Worm (Caenorhabditis elegans): ENCODE results near the gene DH11.2.

DNA sequence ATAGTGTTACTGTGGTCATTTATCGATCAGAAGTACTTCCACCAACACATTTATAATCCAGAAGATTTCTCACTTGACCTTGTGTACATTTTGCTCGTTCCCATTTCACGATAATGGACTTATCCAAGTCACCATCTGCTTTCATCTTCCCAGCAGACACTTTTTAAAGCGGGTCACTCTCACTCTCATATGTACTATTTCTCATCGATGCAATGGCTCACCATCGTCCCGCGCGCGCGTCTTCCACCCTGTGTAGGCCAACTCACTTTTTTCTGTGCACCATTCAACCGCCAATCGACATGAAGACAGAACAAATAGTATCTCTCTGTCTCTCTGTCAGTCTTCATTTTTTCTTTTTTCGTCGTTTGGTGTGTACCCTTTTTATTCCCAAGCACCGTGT is 39.6 kb downstream of the DH11.2 start:
- TF ChIP-seq egl-18 (GFP tag; IDR thresholded peaks at IDR 0.05) (no peak), ztf-6 (GFP tag; IDR thresholded peaks at IDR 0.05) (no peak), ama-1 (optimal IDR thresholded peaks at IDR 0.05) (no peak), ama-1 (GFP tag; optimal IDR thresholded peaks at IDR 0.05) (no peak), rec-8 (tag; optimal IDR thresholded peaks at IDR 0.05) (no peak), bed-2 (GFP tag; IDR thresholded peaks at IDR 0.05) (no peak), B0019.2 (GFP tag; conservative IDR thresholded peaks at IDR 0.05) (no peak), die-1 (tag; optimal IDR thresholded peaks at IDR 0.05) (no peak), lin-40 (tag; optimal IDR thresholded peaks at IDR 0.05) (no peak), T26A5.8 (tag; optimal IDR thresholded peaks at IDR 0.05) (no peak)
